Worm (Caenorhabditis elegans) whole organism, late embryonic: ENCODE results near the gene Y54G11A.3.
"Not testable (repeated sequence)": the region's sequence is repeated elsewhere in the genome, so short reads cannot be mapped to it uniquely, and the experiment has no call there.

Experiments used
- T23F11.4 ChIP-seq: fragments of 200-800 bp; sonication (Bioruptor generic); optimal IDR thresholded peaks from 2 replicates; lab custom pipeline; 2018; ENCODE audit warnings: mild to moderate bottlenecking, missing genetic modification characterization, missing compliant biosample characterization
- ahr-1 ChIP-seq: sonication (generic microtip); optimal IDR thresholded peaks from 2 replicates; lab custom pipeline; 2016; ENCODE audit warnings: missing genetic modification characterization, missing compliant biosample characterization
- ama-1 ChIP-seq: fragments of 150-350 bp; optimal IDR thresholded peaks from 2 replicates; lab custom pipeline; 2014
- ceh-19 ChIP-seq: fragments of 200-800 bp; sonication (Bioruptor generic); optimal IDR thresholded peaks from 2 replicates; lab custom pipeline; 2018; ENCODE audit warnings: mild to moderate bottlenecking, missing genetic modification characterization, missing compliant biosample characterization
- ceh-30 ChIP-seq: fragments of 150-350 bp; optimal IDR thresholded peaks from 2 replicates; lab custom pipeline; 2014; ENCODE audit warnings: missing biosample characterization, missing genetic modification characterization
- ceh-45 ChIP-seq: fragments of 200-800 bp; sonication (Bioruptor generic); IDR thresholded peaks from 2 replicates; pipeline ENCODE4 v1.3.6; 2022; ENCODE audit warnings: missing genetic modification reagents, missing genetic modification characterization, missing compliant biosample characterization
- ceh-6 ChIP-seq: fragments of 200-800 bp; sonication (Bioruptor generic); optimal IDR thresholded peaks from 2 replicates; lab custom pipeline; 2018; ENCODE audit warnings: mild to moderate bottlenecking, missing genetic modification characterization, missing compliant biosample characterization
- ceh-9 ChIP-seq: sonication (generic microtip); optimal IDR thresholded peaks from 2 replicates; lab custom pipeline; 2016; ENCODE audit warnings: mild to moderate bottlenecking, missing genetic modification characterization, inconsistent platforms, missing compliant biosample characterization
- che-1 ChIP-seq: sonication (generic microtip); optimal IDR thresholded peaks from 2 replicates; lab custom pipeline; 2016; ENCODE audit warnings: mild to moderate bottlenecking, missing genetic modification characterization, missing compliant biosample characterization
- dmd-4 ChIP-seq: sonication (generic microtip); optimal IDR thresholded peaks from 2 replicates; lab custom pipeline; 2016; ENCODE audit warnings: borderline replicate concordance, missing genetic modification characterization, missing compliant biosample characterization
- dve-1 ChIP-seq: sonication (generic microtip); optimal IDR thresholded peaks from 2 replicates; lab custom pipeline; 2017; ENCODE audit warnings: antibody characterized with exemption, mild to moderate bottlenecking, missing genetic modification characterization, missing compliant biosample characterization
- ets-4 ChIP-seq: sonication (generic microtip); optimal IDR thresholded peaks from 2 replicates; lab custom pipeline; 2016; ENCODE audit warnings: missing genetic modification characterization, missing compliant biosample characterization
- eyg-1 ChIP-seq: sonication (generic microtip); optimal IDR thresholded peaks from 2 replicates; lab custom pipeline; 2016; ENCODE audit warnings: missing genotype, missing genetic modification characterization, missing compliant biosample characterization
- fkh-10 ChIP-seq: fragments of 150-350 bp; optimal IDR thresholded peaks from 2 replicates; lab custom pipeline; 2014; ENCODE audit warnings: missing biosample characterization, missing genetic modification reagents, missing genetic modification characterization
- fkh-6 ChIP-seq: sonication (generic microtip); optimal IDR thresholded peaks from 2 replicates; lab custom pipeline; 2016; ENCODE audit warnings: missing genetic modification characterization, missing compliant biosample characterization
- gmeb-2 ChIP-seq: sonication (generic microtip); optimal IDR thresholded peaks from 2 replicates; lab custom pipeline; 2016; ENCODE audit warnings: missing genetic modification characterization, inconsistent platforms, missing compliant biosample characterization
- hlh-15 ChIP-seq: sonication (generic microtip); optimal IDR thresholded peaks from 2 replicates; lab custom pipeline; 2016; ENCODE audit warnings: missing genetic modification characterization, missing compliant biosample characterization
- hlh-30 ChIP-seq: sonication (generic microtip); optimal IDR thresholded peaks from 2 replicates; lab custom pipeline; 2017; ENCODE audit warnings: antibody characterized with exemption, missing genetic modification characterization, missing compliant biosample characterization; ENCODE audit not compliant: insufficient read depth
- hlh-8 ChIP-seq: sonication (generic microtip); optimal IDR thresholded peaks from 2 replicates; lab custom pipeline; 2016; ENCODE audit warnings: missing genotype, missing genetic modification characterization, missing compliant biosample characterization
- lin-11 ChIP-seq: fragments of 200-800 bp; sonication (Bioruptor generic); optimal IDR thresholded peaks from 2 replicates; lab custom pipeline; 2018; ENCODE audit warnings: mild to moderate bottlenecking, missing genetic modification characterization, missing compliant biosample characterization
- mec-3 ChIP-seq: sonication (generic microtip); optimal IDR thresholded peaks from 2 replicates; lab custom pipeline; 2016; ENCODE audit warnings: borderline replicate concordance, missing genetic modification characterization, missing compliant biosample characterization
- odd-2 ChIP-seq: sonication (generic microtip); optimal IDR thresholded peaks from 2 replicates; lab custom pipeline; 2017; ENCODE audit warnings: antibody characterized with exemption, mild to moderate bottlenecking, missing genetic modification characterization, missing compliant biosample characterization
- pag-3 ChIP-seq: sonication (generic microtip); optimal IDR thresholded peaks from 2 replicates; lab custom pipeline; 2016; ENCODE audit warnings: missing compliant biosample characterization, missing genetic modification characterization, borderline replicate concordance
- pat-9 ChIP-seq: fragments of 200-800 bp; sonication (Bioruptor generic); optimal IDR thresholded peaks from 2 replicates; lab custom pipeline; 2018; ENCODE audit warnings: mild to moderate bottlenecking, missing genetic modification characterization, moderate library complexity, missing compliant biosample characterization
- pha-2 ChIP-seq: sonication (generic microtip); optimal IDR thresholded peaks from 2 replicates; lab custom pipeline; 2017; ENCODE audit warnings: mild to moderate bottlenecking, missing genetic modification characterization, missing compliant biosample characterization
- pha-4 ChIP-seq: fragments of 150-350 bp; optimal IDR thresholded peaks from 2 replicates; lab custom pipeline; 2018; ENCODE audit warnings: missing biosample characterization, missing genetic modification reagents, missing genetic modification characterization
- pqm-1 ChIP-seq: sonication (generic microtip); optimal IDR thresholded peaks from 2 replicates; lab custom pipeline; 2016; ENCODE audit warnings: missing genetic modification characterization, missing compliant biosample characterization
- sdc-2 ChIP-seq: sonication (generic microtip); optimal IDR thresholded peaks from 2 replicates; lab custom pipeline; 2016; ENCODE audit warnings: missing genotype, missing genetic modification characterization, missing compliant biosample characterization
- sox-4 ChIP-seq: sonication (generic microtip); optimal IDR thresholded peaks from 2 replicates; lab custom pipeline; 2017; ENCODE audit warnings: mild to moderate bottlenecking, missing genetic modification characterization, inconsistent platforms, missing compliant biosample characterization
- tbx-7 ChIP-seq: sonication (generic microtip); optimal IDR thresholded peaks from 2 replicates; lab custom pipeline; 2016; ENCODE audit warnings: missing genotype, missing genetic modification characterization, missing compliant biosample characterization
- unc-86 ChIP-seq: sonication (generic microtip); optimal IDR thresholded peaks from 2 replicates; lab custom pipeline; 2016; ENCODE audit warnings: missing genetic modification characterization, missing compliant biosample characterization

Gene Y54G11A.3

ce11 chrII:14297050-14297449 lies 20.6 kb downstream of the Y54G11A.3 start, which contains the start of gene Y54G11A.7:
Gene Y54G11A.7 (plus strand): TSS chrII:14297305.
- TF ChIP-seq unc-86 (tag; lab: Kevin White, UChicago); ceh-45; dve-1: not testable (repeated sequence)

ce11 chrII:14299254-14299759 lies 22.9 kb downstream of the Y54G11A.3 start:
- TF ChIP-seq che-1 (tag; lab: Kevin White, UChicago) (no peak), pqm-1 (no peak), sox-4 (tag; lab: Kevin White, UChicago) (no peak), lin-11 (tag; lab: Kevin White, UChicago) (no peak), ets-4 (tag; lab: Kevin White, UChicago) (no peak), ahr-1 (tag; lab: Kevin White, UChicago) (no peak), sdc-2 (tag; lab: Kevin White, UChicago) (no peak), dve-1 (no peak), T23F11.4 (GFP tag; lab: Kevin White, UChicago) (no peak), dmd-4 (tag; lab: Kevin White, UChicago) (no peak), ceh-19 (GFP tag; lab: Kevin White, UChicago) (no peak), ama-1 (lab: Kevin White, UChicago) (no peak)

- TF ChIP-seq hlh-15, pha-4, odd-2 (tag; lab: Kevin White, UChicago): not testable (repeated sequence)
Measured at ce11 chrII:14301927-14302326, 25.5 kb downstream of the Y54G11A.3 start, which contains the start of gene ctl-2. Gene ctl-2 (minus strand): TSS chrII:14302027.

- not testable (repeated sequence) for TF ChIP-seq ets-4 (tag; lab: Kevin White, UChicago); fkh-6; fkh-10 (GFP tag; lab: Kevin White, UChicago)
Measured at ce11 chrII:14306160-14306559, 29.7 kb downstream of the Y54G11A.3 start, which contains the start of gene ctl-1. Gene ctl-1 (minus strand): TSS chrII:14306260.

- TF ChIP-seq sox-4 (tag; lab: Kevin White, UChicago) (no peak), odd-2 (tag; lab: Kevin White, UChicago) (no peak), che-1 (tag; lab: Kevin White, UChicago) (no peak), ceh-30 (no peak), ets-4 (tag; lab: Kevin White, UChicago) (no peak), hlh-15 (tag; lab: Kevin White, UChicago) (no peak), pat-9 (no peak), gmeb-2 (tag; lab: Kevin White, UChicago) (no peak), lin-11 (tag; lab: Kevin White, UChicago) (no peak), fkh-10 (GFP tag; lab: Kevin White, UChicago) (no peak), pag-3 (no peak), eyg-1 (tag; lab: Kevin White, UChicago) (no peak), tbx-7 (tag; lab: Kevin White, UChicago) (no peak)
- TF ChIP-seq, all 69 proteins: peak for 0
Measured at ce11 chrII:14310729-14311388, 34.4 kb downstream of the Y54G11A.3 start, which contains the start of gene ctl-3. Gene ctl-3 (minus strand): TSS chrII:14310779.

ce11 chrII:14311537-14311936 lies 35.1 kb downstream of the Y54G11A.3 start:
- no peak for TF ChIP-seq pqm-1
- TF ChIP-seq odd-2 (tag; lab: Kevin White, UChicago) = no peak
- TF ChIP-seq ceh-6 (GFP tag; lab: Kevin White, UChicago) = no peak
- no peak for TF ChIP-seq mec-3 (tag; lab: Kevin White, UChicago)
- TF ChIP-seq sdc-2 (tag; lab: Kevin White, UChicago) = no peak
- TF ChIP-seq dmd-4 (tag; lab: Kevin White, UChicago) = no peak
- TF ChIP-seq hlh-8 (tag; lab: Kevin White, UChicago) = no peak
- TF ChIP-seq T23F11.4 (GFP tag; lab: Kevin White, UChicago) = no peak
- TF ChIP-seq pha-2 = no peak
- TF ChIP-seq tbx-7 (tag; lab: Kevin White, UChicago) = no peak
- TF ChIP-seq hlh-30 (tag; lab: Kevin White, UChicago) = no peak
- TF ChIP-seq fkh-10 (GFP tag; lab: Kevin White, UChicago) = no peak
- TF ChIP-seq pha-4 (tag; lab: Kevin White, UChicago) = no peak
- no peak for TF ChIP-seq ceh-9 (tag; lab: Kevin White, UChicago)
